Worm (Caenorhabditis elegans) whole organism, L1 larva: Measurements from ENCODE around the gene T09F3.4.
A peak's percentile ranks its signal among the peaks of the same experiment; 100 is the strongest.

ENCODE experiments used
- C16A3.4 ChIP-seq: fragments of 150-350 bp; optimal IDR thresholded peaks from 2 replicates; lab custom pipeline; 2014; ENCODE audit warnings: missing biosample characterization, missing genetic modification characterization
- aha-1 ChIP-seq: fragments of 150-350 bp; optimal IDR thresholded peaks from 2 replicates; lab custom pipeline; 2014; ENCODE audit warnings: missing biosample characterization, missing genetic modification characterization
- blmp-1 ChIP-seq: fragments of 150-350 bp; optimal IDR thresholded peaks from 2 replicates; lab custom pipeline; 2014; ENCODE audit warnings: missing biosample characterization, missing genetic modification characterization
- ceh-63 ChIP-seq: fragments of 200-800 bp; sonication (Bioruptor generic); optimal IDR thresholded peaks from 2 replicates; lab custom pipeline; 2018; ENCODE audit warnings: mild to moderate bottlenecking, missing genetic modification characterization, missing compliant biosample characterization
- ceh-8 ChIP-seq: fragments of 200-800 bp; sonication (Bioruptor generic); optimal IDR thresholded peaks from 2 replicates; lab custom pipeline; 2018; ENCODE audit warnings: mild to moderate bottlenecking, missing genetic modification characterization, moderate library complexity, missing compliant biosample characterization
- ceh-82 ChIP-seq, 3 experiments: fragments of 150-350 bp in 1 of 3; sonication (generic microtip) in 2 of 3; optimal IDR thresholded peaks; 2 replicates each; lab custom pipeline; 2014 to 2017; ENCODE audit warnings: missing biosample characterization in 3 of 3, missing genetic modification characterization in 3 of 3
- dpl-1 ChIP-seq, 3 experiments: fragments of 150-350 bp in 2 of 3; sonication (generic microtip) in 1 of 3; optimal IDR thresholded peaks; 2 replicates each; lab custom pipeline; 2014 to 2017; ENCODE audit warnings: missing biosample characterization in 3 of 3, missing genetic modification characterization in 3 of 3, missing genetic modification reagents in 3 of 3
- efl-1 ChIP-seq, 4 experiments: fragments of 150-350 bp; optimal IDR thresholded peaks in 3 of 4; peaks in 1 of 4; 1 replicate in 1 of 4; 2 replicates in 3 of 4; lab custom pipeline; 2014; ENCODE audit warnings: missing biosample characterization in 2 of 4, missing genetic modification characterization in 2 of 4, missing genetic modification reagents in 2 of 4
- efl-3 ChIP-seq: fragments of 200-800 bp; sonication (Bioruptor generic); optimal IDR thresholded peaks from 2 replicates; lab custom pipeline; 2018; ENCODE audit warnings: mild to moderate bottlenecking, missing genetic modification characterization, missing compliant biosample characterization
- egl-27 ChIP-seq, 2 experiments: fragments of 150-350 bp in 1 of 2; sonication (generic microtip); optimal IDR thresholded peaks; 3 replicates each; lab custom pipeline; 2017 to 2018; ENCODE audit warnings: missing biosample characterization in 2 of 2, missing genetic modification characterization in 2 of 2, missing genetic modification reagents in 2 of 2
- elt-2 ChIP-seq: sonication (generic microtip); optimal IDR thresholded peaks from 2 replicates; lab custom pipeline; 2016; ENCODE audit warnings: missing genetic modification characterization, mild to moderate bottlenecking, inconsistent platforms, missing compliant biosample characterization, missing genetic modification reagents
- elt-3 ChIP-seq, 6 experiments: fragments of 150-350 bp in 1 of 6; sonication (generic microtip); optimal IDR thresholded peaks; 2 replicates each; lab custom pipeline; 2017 to 2018; ENCODE audit warnings: missing biosample characterization in 6 of 6, missing genetic modification characterization in 6 of 6, inconsistent platforms in 1 of 6
- fkh-10 ChIP-seq: sonication (generic microtip); optimal IDR thresholded peaks from 2 replicates; lab custom pipeline; 2017; ENCODE audit warnings: missing biosample characterization, missing genetic modification reagents, missing genetic modification characterization
- fkh-4 ChIP-seq: sonication (generic microtip); optimal IDR thresholded peaks from 2 replicates; lab custom pipeline; 2016; ENCODE audit warnings: missing compliant biosample characterization, missing genetic modification characterization, borderline replicate concordance
- hpl-2 ChIP-seq: fragments of 150-350 bp; optimal IDR thresholded peaks from 2 replicates; lab custom pipeline; 2014; ENCODE audit warnings: missing biosample characterization, missing genetic modification reagents, missing genetic modification characterization
- jun-1 ChIP-seq: fragments of 150-350 bp; optimal IDR thresholded peaks from 2 replicates; lab custom pipeline; 2014; ENCODE audit warnings: missing biosample characterization, missing genetic modification reagents, missing genetic modification characterization
- lin-14 ChIP-seq: fragments of 200-800 bp; sonication (Bioruptor generic); optimal IDR thresholded peaks from 2 replicates; lab custom pipeline; 2018; ENCODE audit warnings: mild to moderate bottlenecking, missing genetic modification characterization, moderate library complexity, missing compliant biosample characterization
- lin-15B ChIP-seq: fragments of 150-350 bp; sonication (generic microtip); optimal IDR thresholded peaks from 3 replicates; lab custom pipeline; 2014; ENCODE audit warnings: missing biosample characterization, missing genetic modification characterization
- lin-35 ChIP-seq, 2 experiments: fragments of 150-350 bp; optimal IDR thresholded peaks; 2 replicates each; lab custom pipeline; 2014; ENCODE audit warnings: missing biosample characterization in 2 of 2, missing genetic modification characterization in 2 of 2, missing genetic modification reagents in 2 of 2
- lsy-2 ChIP-seq, 2 experiments: fragments of 150-350 bp; optimal IDR thresholded peaks; 2 replicates each; lab custom pipeline; 2014; ENCODE audit warnings: missing biosample characterization in 2 of 2, missing genetic modification characterization in 2 of 2
- mdl-1 ChIP-seq, 2 experiments: fragments of 150-350 bp; optimal IDR thresholded peaks; 2 replicates each; lab custom pipeline; 2014 to 2017; ENCODE audit warnings: missing biosample characterization in 2 of 2, missing genetic modification characterization in 2 of 2, inconsistent platforms in 1 of 2
- mef-2 ChIP-seq: fragments of 150-350 bp; optimal IDR thresholded peaks from 2 replicates; lab custom pipeline; 2014; ENCODE audit warnings: missing biosample characterization, missing genetic modification characterization
- mep-1 ChIP-seq: fragments of 150-350 bp; optimal IDR thresholded peaks from 2 replicates; lab custom pipeline; 2014; ENCODE audit warnings: missing biosample characterization, missing genetic modification characterization
- nhr-19 ChIP-seq: fragments of 200-800 bp; sonication (Bioruptor generic); conservative IDR thresholded peaks from 2 replicates; pipeline ENCODE4 v1.3.6; 2022; ENCODE audit warnings: missing genetic modification characterization, missing compliant biosample characterization
- nhr-20 ChIP-seq: sonication (generic microtip); optimal IDR thresholded peaks from 2 replicates; lab custom pipeline; 2016; ENCODE audit warnings: mild to moderate bottlenecking, missing genetic modification characterization, missing compliant biosample characterization
- nhr-237 ChIP-seq: fragments of 150-350 bp; optimal IDR thresholded peaks from 2 replicates; lab custom pipeline; 2014; ENCODE audit warnings: missing biosample characterization, missing genetic modification characterization
- nhr-47 ChIP-seq: sonication (generic microtip); optimal IDR thresholded peaks from 2 replicates; lab custom pipeline; 2016; ENCODE audit warnings: mild to moderate bottlenecking, missing genetic modification characterization, moderate library complexity, missing compliant biosample characterization
- nhr-71 ChIP-seq: sonication (generic microtip); optimal IDR thresholded peaks from 2 replicates; lab custom pipeline; 2016; ENCODE audit warnings: mild to moderate bottlenecking, missing genetic modification characterization, moderate library complexity, missing compliant biosample characterization
- nhr-85 ChIP-seq: sonication (generic microtip); peaks from one replicate; lab custom pipeline; 2016; ENCODE audit warnings: missing genetic modification characterization, inconsistent platforms, missing compliant biosample characterization
- nhr-90 ChIP-seq: sonication (generic microtip); optimal IDR thresholded peaks from 2 replicates; lab custom pipeline; 2016; ENCODE audit warnings: mild to moderate bottlenecking, missing genetic modification characterization, missing compliant biosample characterization; ENCODE audit not compliant: poor library complexity
- pqm-1 ChIP-seq: sonication (generic microtip); optimal IDR thresholded peaks from 3 replicates; lab custom pipeline; 2017; ENCODE audit warnings: missing biosample characterization, missing genetic modification characterization
- rnt-1 ChIP-seq: sonication (generic microtip); optimal IDR thresholded peaks from 2 replicates; lab custom pipeline; 2016; ENCODE audit warnings: mild to moderate bottlenecking, missing genetic modification characterization, moderate library complexity, missing compliant biosample characterization
- snpc-4 ChIP-seq: fragments of 150-350 bp; optimal IDR thresholded peaks from 2 replicates; lab custom pipeline; 2014; ENCODE audit warnings: missing biosample characterization, missing genetic modification characterization
- snu-23 ChIP-seq: sonication (generic microtip); optimal IDR thresholded peaks from 2 replicates; lab custom pipeline; 2016; ENCODE audit warnings: missing genetic modification characterization, missing compliant biosample characterization
- sup-37 ChIP-seq: fragments of 200-800 bp; sonication (Bioruptor generic); optimal IDR thresholded peaks from 2 replicates; lab custom pipeline; 2018; ENCODE audit warnings: mild to moderate bottlenecking, missing genetic modification characterization, missing compliant biosample characterization
- tbx-2 ChIP-seq: sonication (generic microtip); optimal IDR thresholded peaks from 2 replicates; lab custom pipeline; 2016; ENCODE audit warnings: missing genetic modification characterization, missing compliant biosample characterization
- unc-130 ChIP-seq: fragments of 150-350 bp; optimal IDR thresholded peaks from 2 replicates; lab custom pipeline; 2017; ENCODE audit warnings: missing biosample characterization, missing genetic modification characterization, inconsistent platforms
- unc-30 ChIP-seq: sonication (generic microtip); optimal IDR thresholded peaks from 2 replicates; lab custom pipeline; 2017; ENCODE audit warnings: missing biosample characterization, missing genetic modification characterization
- unc-86 ChIP-seq: sonication (generic microtip); optimal IDR thresholded peaks from 2 replicates; lab custom pipeline; 2016; ENCODE audit warnings: missing genetic modification characterization, missing compliant biosample characterization
- vab-15 ChIP-seq: sonication (generic microtip); optimal IDR thresholded peaks from 2 replicates; lab custom pipeline; 2017; ENCODE audit warnings: missing genotype, mild to moderate bottlenecking, missing genetic modification characterization, missing compliant biosample characterization
- xbp-1 ChIP-seq: sonication (generic microtip); optimal IDR thresholded peaks from 2 replicates; lab custom pipeline; 2016; ENCODE audit warnings: missing genetic modification characterization, missing compliant biosample characterization

Gene T09F3.4

DNA sequence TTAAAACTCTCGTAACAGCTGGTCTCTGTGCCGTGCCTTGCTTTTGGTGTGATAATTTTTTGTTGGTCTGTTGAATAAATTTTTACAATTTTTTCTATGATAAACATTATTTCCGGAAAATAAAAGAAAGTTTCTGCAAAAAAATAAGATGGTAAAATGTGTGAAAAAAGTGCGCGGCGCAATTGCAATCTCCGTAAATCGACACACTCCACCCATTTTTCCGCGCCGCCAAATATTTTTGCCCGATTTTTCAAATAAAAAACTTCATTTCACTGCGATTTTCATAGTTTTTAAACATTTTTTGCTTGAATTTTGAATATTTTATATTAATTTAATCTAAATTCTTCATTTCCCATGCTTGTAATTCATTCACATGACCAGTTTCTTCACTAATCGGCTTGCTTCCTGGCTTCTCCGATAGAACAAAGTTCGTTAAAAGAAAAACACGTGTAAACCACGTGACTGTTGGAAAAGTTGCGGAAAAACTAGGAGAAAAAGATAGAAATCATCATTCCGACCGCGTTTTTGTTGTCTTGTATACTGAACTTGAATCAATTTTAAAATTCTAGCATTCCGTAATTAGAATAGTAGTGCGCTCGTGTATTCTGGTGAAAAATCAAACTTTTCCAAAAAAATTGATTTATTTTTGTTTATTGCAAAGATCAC, 7.3 kb upstream of the T09F3.4 start (continued):
- peak; percentile 81 for TF ChIP-seq nhr-20 (tag; lab: Kevin White, UChicago)
- no peak for TF ChIP-seq nhr-237 (tag; lab: Kevin White, UChicago)
- TF ChIP-seq lin-14, result peak; percentile 85
- TF ChIP-seq jun-1, result peak; percentile 54
- no peak for TF ChIP-seq efl-3 (GFP tag; lab: Kevin White, UChicago)
- TF ChIP-seq ceh-8 (GFP tag; lab: Kevin White, UChicago), result no peak
- no peak for TF ChIP-seq pqm-1 (tag; lab: Kevin White, UChicago)
- TF ChIP-seq, all 84 proteins: peak for 46

DNA sequence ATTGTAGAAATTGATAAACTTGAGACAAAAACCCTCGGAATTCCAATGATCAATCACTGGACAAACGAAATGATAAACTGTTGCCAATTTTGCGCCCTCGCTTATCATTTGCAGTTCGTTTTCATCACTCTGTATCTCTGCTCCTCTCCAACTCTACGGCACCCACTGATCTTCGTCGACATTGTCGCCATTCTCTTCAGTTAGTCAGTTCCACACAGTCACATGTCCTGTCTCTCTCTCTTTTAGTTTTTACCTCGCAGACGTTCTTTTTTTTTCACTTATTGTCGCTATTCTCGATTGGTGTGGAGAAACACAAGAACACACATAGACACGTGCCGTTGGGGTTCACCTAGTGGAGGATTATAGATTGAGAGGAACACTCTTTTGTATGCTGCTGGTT, 6.5 kb upstream of the T09F3.4 start:
- TF ChIP-seq aha-1, result no peak
- TF ChIP-seq unc-86 (tag; lab: Kevin White, UChicago), result no peak
- TF ChIP-seq lin-14, result peak; percentile 87
- peak; percentile 26 for TF ChIP-seq unc-130 (tag; lab: Kevin White, UChicago)
- TF ChIP-seq sup-37 (GFP tag; lab: Kevin White, UChicago), result no peak
- no peak for TF ChIP-seq hpl-2
- peak; percentile 35 for TF ChIP-seq rnt-1
- no peak for TF ChIP-seq mef-2 (tag; lab: Kevin White, UChicago)
- peak; percentile 34 to 41 for TF ChIP-seq lsy-2 (tag; optimal IDR thresholded peaks at IDR 0.05; lab: Kevin White, UChicago)
- TF ChIP-seq lin-35 (GFP tag; optimal IDR thresholded peaks at IDR 0.05; lab: Kevin White, UChicago), result peak in 1 of 2 experiments; percentile 80
- peak; percentile 19 for TF ChIP-seq nhr-47 (tag; lab: Kevin White, UChicago)
- peak in 2 of 3 experiments; percentile 11 to 29 for TF ChIP-seq dpl-1 (GFP tag; optimal IDR thresholded peaks at IDR 0.05; lab: Kevin White, UChicago)
- TF ChIP-seq lin-15B (tag; lab: Kevin White, UChicago), result no peak
- TF ChIP-seq efl-1 (optimal IDR thresholded peaks at IDR 0.05; lab: Kevin White, UChicago), result peak in 1 of 2 experiments; percentile 4
- TF ChIP-seq efl-1 (GFP tag; optimal IDR thresholded peaks at IDR 0.05 in 1 of 2; lab: Kevin White, UChicago), result peak in 1 of 2 experiments; percentile 94
- TF ChIP-seq mep-1 (tag; lab: Kevin White, UChicago), result peak; percentile 64
- TF ChIP-seq nhr-85, result peak; percentile 86
- peak; percentile 17 for TF ChIP-seq tbx-2 (tag; lab: Kevin White, UChicago)
- no peak for TF ChIP-seq egl-27 (tag; optimal IDR thresholded peaks at IDR 0.05; lab: Kevin White, UChicago)
- TF ChIP-seq ceh-8 (GFP tag; lab: Kevin White, UChicago), result no peak
- TF ChIP-seq snu-23 (GFP tag; lab: Kevin White, UChicago), result peak; percentile 64
- no peak for TF ChIP-seq vab-15 (tag; lab: Kevin White, UChicago)
- TF ChIP-seq fkh-4 (tag; lab: Kevin White, UChicago), result no peak
- TF ChIP-seq blmp-1 (tag; lab: Kevin White, UChicago), result peak; percentile 80
- TF ChIP-seq nhr-19 (GFP tag; lab: Robert Waterston, UW), result peak; percentile 61
- peak; percentile 28 for TF ChIP-seq xbp-1 (tag; lab: Kevin White, UChicago)
- TF ChIP-seq C16A3.4 (tag; lab: Kevin White, UChicago), result no peak
- no peak for TF ChIP-seq ceh-82 (tag; optimal IDR thresholded peaks at IDR 0.05; lab: Kevin White, UChicago)
- TF ChIP-seq unc-30, result no peak
- TF ChIP-seq mdl-1 (tag; optimal IDR thresholded peaks at IDR 0.05; lab: Kevin White, UChicago), result peak in 1 of 2 experiments; percentile 82
- TF ChIP-seq nhr-90, result peak; percentile 56
- TF ChIP-seq snpc-4, result peak; percentile 2
- TF ChIP-seq ceh-63 (GFP tag; lab: Kevin White, UChicago), result no peak
- peak; percentile 69 for TF ChIP-seq elt-2 (tag; lab: Kevin White, UChicago)
- peak; percentile 3 for TF ChIP-seq jun-1
- peak; percentile 3 to 84 (median 58) for TF ChIP-seq elt-3 (tag; optimal IDR thresholded peaks at IDR 0.05; lab: Kevin White, UChicago)
- peak; percentile 77 for TF ChIP-seq nhr-71 (tag; lab: Kevin White, UChicago)
- TF ChIP-seq nhr-20 (tag; lab: Kevin White, UChicago), result peak; percentile 74
- no peak for TF ChIP-seq fkh-10 (GFP tag; lab: Kevin White, UChicago)
